Worm (Caenorhabditis elegans) whole organism, L1 larva: ENCODE measurements around the gene madf-9.

Source experiments
- blmp-1 ChIP-seq: fragments of 150-350 bp; optimal IDR thresholded peaks from 2 replicates; lab custom pipeline; 2014; ENCODE audit warnings: missing biosample characterization, missing genetic modification characterization
- ceh-82 ChIP-seq, 3 experiments: fragments of 150-350 bp in 1 of 3; sonication (generic microtip) in 2 of 3; optimal IDR thresholded peaks; 2 replicates each; lab custom pipeline; 2014 to 2017; ENCODE audit warnings: missing biosample characterization in 3 of 3, missing genetic modification characterization in 3 of 3
- nhr-84 ChIP-seq: sonication (generic microtip); optimal IDR thresholded peaks from 2 replicates; lab custom pipeline; 2017; ENCODE audit warnings: missing biosample characterization, missing genetic modification characterization

DNA sequence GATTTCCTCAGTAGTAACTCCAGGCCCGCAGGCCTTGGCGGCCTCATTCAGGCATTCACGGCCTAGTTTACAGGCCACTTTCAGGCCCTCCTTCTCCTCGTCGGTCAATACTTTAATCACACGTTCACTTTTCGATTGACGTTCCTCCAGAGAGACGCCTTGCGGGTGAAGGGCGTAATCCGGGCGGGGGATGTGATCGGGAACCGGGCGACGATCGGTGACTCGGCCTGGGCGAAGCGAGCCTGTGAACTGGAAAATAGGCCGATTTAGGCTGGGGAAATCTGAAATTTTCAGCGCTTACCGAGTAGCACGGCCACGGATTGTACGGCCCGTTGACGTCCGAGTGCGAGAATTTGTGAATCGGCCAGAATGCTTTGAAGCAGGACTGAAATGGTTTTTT, 49.4 kb downstream of the madf-9 start:
- TF ChIP-seq ceh-82 (tag; optimal IDR thresholded peaks at IDR 0.05; lab: Kevin White, UChicago), result no peak
- TF ChIP-seq blmp-1, result no peak
- no peak for TF ChIP-seq nhr-84 (tag; lab: Kevin White, UChicago)
